Fruit fly (Drosophila melanogaster) whole organism, embryonic: ENCODE data around the gene CG12521.

Experiments used
- Abd-B ChIP-seq: fragments of 200-800 bp; sonication (Bioruptor generic); optimal IDR thresholded peaks from 2 replicates; lab custom pipeline; 2018; ENCODE audit warnings: missing biosample characterization, mild to moderate bottlenecking, missing genetic modification characterization, moderate library complexity
- BEAF-32 ChIP-seq: fragments of 200-800 bp; sonication (Bioruptor generic); optimal IDR thresholded peaks from 3 replicates; lab custom pipeline; 2017; ENCODE audit warnings: missing biosample characterization, missing genetic modification characterization, mild to moderate bottlenecking, moderate library complexity, missing genetic modification reagents
- CG11723 ChIP-seq: fragments of 200-800 bp; sonication (Bioruptor generic); optimal IDR thresholded peaks from 2 replicates; lab custom pipeline; 2017; ENCODE audit warnings: missing biosample characterization, mild to moderate bottlenecking, missing genetic modification characterization
- CG12744 ChIP-seq: fragments of 200-800 bp; sonication (Bioruptor generic); optimal IDR thresholded peaks from 2 replicates; lab custom pipeline; 2016; ENCODE audit warnings: missing biosample characterization, missing genetic modification characterization
- CG13123 ChIP-seq: fragments of 200-800 bp; sonication (Bioruptor generic); optimal IDR thresholded peaks from 2 replicates; lab custom pipeline; 2016; ENCODE audit warnings: missing biosample characterization, missing genetic modification characterization
- CG13775 ChIP-seq: fragments of 200-800 bp; sonication (Bioruptor generic); optimal IDR thresholded peaks from 3 replicates; lab custom pipeline; 2017; ENCODE audit warnings: missing biosample characterization, mild to moderate bottlenecking, missing genetic modification characterization
- CG14667 ChIP-seq: fragments of 200-800 bp; sonication (Bioruptor generic); IDR thresholded peaks from 2 replicates; pipeline ENCODE4 v1.3.6; 2022; ENCODE audit warnings: missing biosample characterization, missing genetic modification characterization
- CG14965 ChIP-seq: fragments of 200-800 bp; sonication (Bioruptor generic); optimal IDR thresholded peaks from 2 replicates; lab custom pipeline; 2016; ENCODE audit warnings: missing biosample characterization, missing genetic modification characterization, borderline replicate concordance
- CG15696 ChIP-seq: fragments of 200-800 bp; sonication (Bioruptor generic); optimal IDR thresholded peaks from 2 replicates; lab custom pipeline; 2019; ENCODE audit warnings: missing biosample characterization, mild to moderate bottlenecking, missing genetic modification characterization, moderate library complexity
- CG1647 ChIP-seq: fragments of 200-800 bp; sonication (Bioruptor generic); optimal IDR thresholded peaks from 3 replicates; lab custom pipeline; 2016; ENCODE audit warnings: missing biosample characterization, missing genetic modification characterization
- CG17328 ChIP-seq: fragments of 200-800 bp; sonication (Bioruptor generic); IDR thresholded peaks from 2 replicates; pipeline ENCODE4 v1.3.6; 2022; ENCODE audit warnings: missing biosample characterization, missing genetic modification characterization
- CG17829 ChIP-seq: fragments of 200-800 bp; optimal IDR thresholded peaks from 2 replicates; lab custom pipeline; 2019; ENCODE audit warnings: missing biosample characterization, mild to moderate bottlenecking, missing genetic modification characterization, moderate library complexity
- CG1792 ChIP-seq: fragments of 200-800 bp; sonication (Bioruptor generic); optimal IDR thresholded peaks from 2 replicates; lab custom pipeline; 2016; ENCODE audit warnings: missing biosample characterization, missing genetic modification characterization
- CG18599 ChIP-seq: fragments of 200-800 bp; sonication (Bioruptor generic); optimal IDR thresholded peaks from 3 replicates; lab custom pipeline; 2017; ENCODE audit warnings: missing biosample characterization, missing genetic modification characterization, mild to moderate bottlenecking, moderate library complexity, missing genetic modification reagents
- CG18619 ChIP-seq: fragments of 200-800 bp; sonication (Bioruptor generic); optimal IDR thresholded peaks from 3 replicates; lab custom pipeline; 2017; ENCODE audit warnings: missing biosample characterization, mild to moderate bottlenecking, missing genetic modification characterization
- CG2712 ChIP-seq: fragments of 200-800 bp; optimal IDR thresholded peaks from 3 replicates; lab custom pipeline; 2019; ENCODE audit warnings: missing biosample characterization, mild to moderate bottlenecking, missing genetic modification characterization, moderate library complexity
- CG32532 ChIP-seq: fragments of 200-800 bp; sonication (Bioruptor generic); IDR thresholded peaks from 2 replicates; pipeline ENCODE4 v1.3.6; 2022; ENCODE audit warnings: missing biosample characterization, missing genetic modification characterization
- CG4282 ChIP-seq: fragments of 200-800 bp; sonication (Bioruptor generic); optimal IDR thresholded peaks from 2 replicates; lab custom pipeline; 2016; ENCODE audit warnings: missing biosample characterization, missing genetic modification characterization
- CG7839 ChIP-seq: fragments of 200-800 bp; sonication (Bioruptor generic); optimal IDR thresholded peaks from 3 replicates; lab custom pipeline; 2018; ENCODE audit warnings: missing biosample characterization, mild to moderate bottlenecking, missing genetic modification characterization, moderate library complexity
- CG7987 ChIP-seq: fragments of 200-800 bp; sonication (Bioruptor generic); optimal IDR thresholded peaks from 2 replicates; lab custom pipeline; 2018; ENCODE audit warnings: missing biosample characterization, mild to moderate bottlenecking, missing genetic modification characterization, moderate library complexity
- CG8478 ChIP-seq: fragments of >200 bp; optimal IDR thresholded peaks from 2 replicates; lab custom pipeline; 2018
- CG8944 ChIP-seq: fragments of 200-800 bp; sonication (Bioruptor generic); optimal IDR thresholded peaks from 3 replicates; lab custom pipeline; 2016; ENCODE audit warnings: missing biosample characterization, missing genetic modification characterization
- CHES-1-like ChIP-seq: fragments of 200-800 bp; sonication (Bioruptor generic); optimal IDR thresholded peaks from 2 replicates; lab custom pipeline; 2016; ENCODE audit warnings: missing biosample characterization, missing genetic modification characterization
- CTCF ChIP-seq: fragments of 200-800 bp; sonication (Bioruptor generic); optimal IDR thresholded peaks from 2 replicates; lab custom pipeline; 2017; ENCODE audit warnings: missing biosample characterization, mild to moderate bottlenecking, missing genetic modification characterization, moderate library complexity
- Elba2 ChIP-seq: fragments of 200-800 bp; sonication (Bioruptor generic); optimal IDR thresholded peaks from 3 replicates; lab custom pipeline; 2016; ENCODE audit warnings: missing biosample characterization, missing genetic modification characterization
- HmgZ ChIP-seq: fragments of 200-800 bp; sonication (Bioruptor generic); optimal IDR thresholded peaks from 2 replicates; lab custom pipeline; 2018; ENCODE audit warnings: missing biosample characterization, mild to moderate bottlenecking, missing genetic modification characterization
- MTF-1 ChIP-seq: fragments of 200-800 bp; sonication (Bioruptor generic); optimal IDR thresholded peaks from 2 replicates; lab custom pipeline; 2018; ENCODE audit warnings: missing biosample characterization, mild to moderate bottlenecking, missing genetic modification characterization, borderline replicate concordance
- Nf-YB ChIP-seq: fragments of 200-800 bp; sonication (Bioruptor generic); optimal IDR thresholded peaks from 3 replicates; lab custom pipeline; 2019; ENCODE audit warnings: missing biosample characterization, mild to moderate bottlenecking, missing genetic modification characterization, moderate library complexity
- Sin3A ChIP-seq: fragments of >200 bp; optimal IDR thresholded peaks from 2 replicates; lab custom pipeline; 2018
- Sox100B ChIP-seq: fragments of 200-800 bp; sonication (Bioruptor generic); optimal IDR thresholded peaks from 3 replicates; lab custom pipeline; 2018; ENCODE audit warnings: missing biosample characterization, mild to moderate bottlenecking, missing genetic modification characterization
- Trl ChIP-seq, 3 experiments: fragments of >200 bp in 2 of 3; fragments of 200-800 bp in 1 of 3; sonication (Bioruptor generic) in 1 of 3; optimal IDR thresholded peaks; 2 replicates in 1 of 3; 3 replicates in 2 of 3; lab custom pipeline; 2016 to 2017; ENCODE audit warnings: missing biosample characterization in 1 of 3, missing genetic modification characterization in 1 of 3
- Xbp1 ChIP-seq: fragments of 200-800 bp; sonication (Bioruptor generic); optimal IDR thresholded peaks from 3 replicates; lab custom pipeline; 2016; ENCODE audit warnings: missing biosample characterization, mild to moderate bottlenecking, missing genetic modification characterization
- ems ChIP-seq: fragments of 200-800 bp; sonication (Bioruptor generic); optimal IDR thresholded peaks from 3 replicates; lab custom pipeline; 2016; ENCODE audit warnings: missing biosample characterization, missing genetic modification characterization
- en ChIP-seq: fragments of 200-800 bp; sonication (Bioruptor generic); optimal IDR thresholded peaks from 2 replicates; lab custom pipeline; 2016; ENCODE audit warnings: missing biosample characterization, missing genetic modification characterization
- gcm2 ChIP-seq: fragments of 200-800 bp; sonication (Bioruptor generic); optimal IDR thresholded peaks from 2 replicates; lab custom pipeline; 2016; ENCODE audit warnings: missing biosample characterization, missing genetic modification characterization
- h ChIP-seq: fragments of >200 bp; optimal IDR thresholded peaks from 2 replicates; lab custom pipeline; 2017
- jigr1 ChIP-seq: fragments of 200-800 bp; sonication (Bioruptor generic); IDR thresholded peaks from 3 replicates; pipeline ENCODE4 v1.3.6; 2022; ENCODE audit warnings: missing biosample characterization, missing genetic modification characterization
- kah ChIP-seq: fragments of 200-800 bp; sonication (Bioruptor generic); optimal IDR thresholded peaks from 2 replicates; lab custom pipeline; 2018; ENCODE audit warnings: missing biosample characterization, mild to moderate bottlenecking, missing genetic modification characterization
- knrl ChIP-seq: fragments of 200-800 bp; sonication (Bioruptor generic); IDR thresholded peaks from 3 replicates; pipeline ENCODE4 v1.3.6; 2022; ENCODE audit warnings: missing biosample characterization, missing genetic modification characterization; ENCODE audit not compliant: partially characterized antibody
- otp ChIP-seq: fragments of 200-800 bp; sonication (Bioruptor generic); IDR thresholded peaks from 3 replicates; pipeline ENCODE4, ENCODE4 v1.3.6; 2022; ENCODE audit warnings: missing biosample characterization, missing genetic modification characterization
- pb ChIP-seq: fragments of 200-800 bp; sonication (Bioruptor generic); optimal IDR thresholded peaks from 3 replicates; lab custom pipeline; 2016; ENCODE audit warnings: missing biosample characterization, missing genetic modification characterization
- pfk ChIP-seq: fragments of 200-800 bp; sonication (Bioruptor generic); optimal IDR thresholded peaks from 2 replicates; lab custom pipeline; 2018; ENCODE audit warnings: missing biosample characterization, mild to moderate bottlenecking, missing genetic modification characterization, moderate library complexity
- pho ChIP-seq: fragments of 200-800 bp; sonication (Bioruptor generic); optimal IDR thresholded peaks from 2 replicates; lab custom pipeline; 2016; ENCODE audit warnings: missing biosample characterization, missing genetic modification characterization
- prd ChIP-seq, 3 experiments: fragments of >200 bp in 2 of 3; fragments of 200-800 bp in 1 of 3; sonication (Bioruptor generic) in 1 of 3; optimal IDR thresholded peaks in 2 of 3; IDR thresholded peaks in 1 of 3; 2 replicates in 2 of 3; 3 replicates in 1 of 3; pipeline versions ENCODE4 v1.3.6 to Lab custom; 2017 to 2022; ENCODE audit warnings: missing biosample characterization in 1 of 3, missing genetic modification characterization in 1 of 3
- sens-2 ChIP-seq: fragments of 200-800 bp; sonication (Bioruptor generic); IDR thresholded peaks from 2 replicates; pipeline ENCODE4 v1.3.6; 2022; ENCODE audit warnings: missing biosample characterization, missing genetic modification characterization
- sima ChIP-seq: fragments of 200-800 bp; sonication (Bioruptor generic); optimal IDR thresholded peaks from 2 replicates; lab custom pipeline; 2016; ENCODE audit warnings: missing biosample characterization, missing genetic modification characterization
- sisA ChIP-seq: fragments of 200-800 bp; sonication (Bioruptor generic); IDR thresholded peaks from 2 replicates; pipeline ENCODE4 v1.3.6; 2022; ENCODE audit warnings: missing biosample characterization, missing genetic modification characterization
- tx ChIP-seq: fragments of 200-800 bp; sonication (Bioruptor generic); optimal IDR thresholded peaks from 2 replicates; lab custom pipeline; 2016; ENCODE audit warnings: missing biosample characterization, missing genetic modification characterization
- wek ChIP-seq: fragments of 200-800 bp; sonication (Bioruptor generic); optimal IDR thresholded peaks from 3 replicates; lab custom pipeline; 2018; ENCODE audit warnings: missing biosample characterization, mild to moderate bottlenecking, missing genetic modification characterization, moderate library complexity
- zfh1 ChIP-seq: fragments of 200-800 bp; sonication (Bioruptor generic); IDR thresholded peaks from 3 replicates; pipeline ENCODE4 v1.3.6; 2022; ENCODE audit warnings: missing biosample characterization, missing genetic modification characterization

Gene CG12521

dm6 chr3L:11819639-11820456 is 27.8 kb downstream of the CG12521 start (continued):
- TF ChIP-seq Abd-B (GFP tag; lab: Kevin White, UChicago), result no peak
- peak; percentile 44 for TF ChIP-seq kah (GFP tag; lab: Kevin White, UChicago)
- TF ChIP-seq CG18599 (GFP tag; lab: Kevin White, UChicago), result peak; percentile 28
- TF ChIP-seq en (GFP tag; lab: Kevin White, UChicago), result no peak
- TF ChIP-seq gcm2 (GFP tag; lab: Kevin White, UChicago), result no peak
- peak; percentile 10 for TF ChIP-seq tx
- TF ChIP-seq CG17829 (tag; lab: Kevin White, UChicago), result peak; percentile 53
- no peak for TF ChIP-seq CG8944 (GFP tag; lab: Kevin White, UChicago)
- peak; percentile 19 for TF ChIP-seq CG18619 (GFP tag; lab: Kevin White, UChicago)
- TF ChIP-seq MTF-1 (GFP tag; lab: Kevin White, UChicago), result no peak
- peak; percentile 1 for TF ChIP-seq CG13123
- no peak for TF ChIP-seq CG14965 (GFP tag; lab: Kevin White, UChicago)
- no peak for TF ChIP-seq pfk (GFP tag; lab: Kevin White, UChicago)
- TF ChIP-seq pb, result no peak
- TF ChIP-seq CG4282 (GFP tag; lab: Kevin White, UChicago), result no peak
- TF ChIP-seq CG1647 (GFP tag; lab: Kevin White, UChicago), result no peak
- no peak for TF ChIP-seq CG1792 (GFP tag; lab: Kevin White, UChicago)
- TF ChIP-seq Trl (optimal IDR thresholded peaks at IDR 0.05; lab: Kevin White, UChicago), result peak; percentile 87 to 90
- TF ChIP-seq Trl (GFP tag; optimal IDR thresholded peaks at IDR 0.05; lab: Kevin White, UChicago), result peak; percentile 49
- no peak for TF ChIP-seq CG12744 (GFP tag; lab: Kevin White, UChicago)
- TF ChIP-seq CG7987 (GFP tag; lab: Kevin White, UChicago), result peak; percentile 3
- no peak for TF ChIP-seq Sox100B
- peak; percentile 42 for TF ChIP-seq Xbp1
- TF ChIP-seq sisA (GFP tag; lab: Robert Waterston, UW), result no peak
- TF ChIP-seq CG7839 (tag; lab: Kevin White, UChicago), result peak; percentile 59
- TF ChIP-seq CHES-1-like (GFP tag; lab: Kevin White, UChicago), result no peak
- TF ChIP-seq pho, result peak; percentile 19
- no peak for TF ChIP-seq jigr1 (GFP tag; lab: Robert Waterston, UW)
- no peak for TF ChIP-seq CG8478 (lab: Kevin White, UChicago)
- TF ChIP-seq Elba2 (GFP tag; lab: Kevin White, UChicago), result peak; percentile 71
- no peak for TF ChIP-seq CG14667 (GFP tag; lab: Robert Waterston, UW)
- TF ChIP-seq ems (GFP tag; lab: Kevin White, UChicago), result peak; percentile 33
- TF ChIP-seq CG11723 (GFP tag; lab: Kevin White, UChicago), result no peak
- TF ChIP-seq sens-2 (GFP tag; lab: Robert Waterston, UW), result no peak
- TF ChIP-seq Nf-YB, result no peak
- TF ChIP-seq CTCF, result no peak
- peak; percentile 30; the same call in 1 of the 2 replicates for TF ChIP-seq CG17328
- TF ChIP-seq zfh1 (GFP tag; lab: Robert Waterston, UW), result peak; percentile 40; the same call in 1 of the 3 replicates
- no peak for TF ChIP-seq BEAF-32 (GFP tag; lab: Kevin White, UChicago)
- TF ChIP-seq Sin3A (lab: Kevin White, UChicago), result no peak
- TF ChIP-seq CG13775 (GFP tag; lab: Kevin White, UChicago), result no peak
- TF ChIP-seq prd (optimal IDR thresholded peaks at IDR 0.05; lab: Kevin White, UChicago), result no peak
- peak; percentile 51; the same call in 2 of the 3 replicates for TF ChIP-seq prd (GFP tag; IDR thresholded peaks at IDR 0.05; lab: Robert Waterston, UW)
- peak; percentile 18 for TF ChIP-seq wek
- TF ChIP-seq knrl (GFP tag; lab: Robert Waterston, UW), result no peak
- peak; percentile 39 for TF ChIP-seq CG2712 (tag; lab: Kevin White, UChicago)
- TF ChIP-seq CG32532, result peak; percentile 72; the same call in 1 of the 2 replicates
- TF ChIP-seq HmgZ (tag; lab: Kevin White, UChicago), result no peak
- no peak for TF ChIP-seq otp
- no peak for TF ChIP-seq sima (GFP tag; lab: Kevin White, UChicago)
- TF ChIP-seq h (lab: Kevin White, UChicago), result no peak
- TF ChIP-seq CG15696 (tag; lab: Kevin White, UChicago), result no peak
